Fruit fly (Drosophila melanogaster): Measurements from ENCODE around the gene CG13609.

The CG13609 gene

DNA sequence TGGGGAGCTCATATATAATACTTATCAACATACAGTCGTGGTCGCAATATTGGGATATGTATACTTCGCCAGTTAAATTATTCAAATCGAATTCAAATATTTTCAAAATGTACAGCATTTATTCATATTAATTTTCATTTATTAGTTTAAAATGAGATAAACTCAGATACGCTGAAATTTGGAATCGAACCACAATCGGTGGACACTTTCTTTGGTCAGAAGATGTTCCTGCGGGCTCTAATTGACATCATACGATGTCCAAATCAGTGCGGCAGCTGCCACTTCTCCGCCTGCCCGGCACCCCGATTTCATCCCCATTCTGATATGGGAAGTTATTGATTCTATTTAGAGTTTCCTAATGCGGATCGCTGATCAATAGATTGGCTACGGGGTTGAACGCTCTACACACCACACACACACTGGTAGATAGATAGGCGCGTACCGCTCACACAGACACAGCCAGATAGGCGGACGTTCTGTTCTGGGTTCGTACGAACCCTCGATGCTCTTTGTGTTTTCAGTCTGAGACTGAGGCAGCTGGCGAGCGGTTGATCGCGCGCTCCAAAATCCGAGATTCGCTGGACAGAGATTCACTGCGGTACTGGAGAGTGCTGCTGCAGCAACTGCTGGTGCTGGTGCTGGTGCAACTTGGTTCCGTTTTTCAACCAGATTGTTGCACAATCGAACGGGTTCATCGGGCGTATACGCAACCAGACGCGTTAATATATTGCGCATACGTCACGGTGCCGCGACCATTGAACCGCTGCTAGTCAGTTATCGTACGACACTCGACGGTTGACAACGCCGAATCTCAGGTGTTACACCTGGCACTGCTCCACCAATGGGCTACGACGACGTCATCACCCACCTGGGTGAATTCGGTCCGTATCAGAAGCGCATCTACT, 49.5 kb downstream of the CG13609 start, which contains the start of gene Orct:
TSS of gene Orct (plus strand) at position 157 of the 905 bp plus-strand sequence.
- no peak for TF ChIP-seq CG17801 (GFP tag; optimal IDR thresholded peaks at IDR 0.05; ENCODE audit: partially characterized antibody)
